Fruit fly (Drosophila melanogaster): ENCODE results near the gene Moca-cyp.

The Moca-cyp gene

DNA sequence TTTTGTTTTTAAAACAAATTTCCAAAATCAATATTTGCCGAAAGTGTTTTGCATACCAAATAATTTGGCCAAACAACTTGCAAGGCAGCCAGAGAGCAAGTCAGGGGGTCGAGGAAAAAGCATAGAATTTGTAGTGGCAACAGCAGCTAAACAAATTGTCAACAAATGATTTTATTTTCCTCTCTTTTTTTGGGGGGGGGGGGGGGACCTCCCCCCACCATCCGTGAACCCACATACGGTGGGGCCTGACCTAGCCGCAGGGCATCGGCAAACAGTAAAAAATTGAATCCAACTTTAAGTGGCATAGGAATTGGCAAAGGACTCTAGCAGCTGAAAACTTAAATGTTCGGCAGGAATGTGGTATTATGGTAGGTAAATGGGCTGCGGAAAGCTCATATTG, 49.7 kb downstream of the Moca-cyp start:
- TF ChIP-seq OdsH (GFP tag; optimal IDR thresholded peaks at IDR 0.05) (no peak), fru (GFP tag; optimal IDR thresholded peaks at IDR 0.05) (no peak), usp (GFP tag; optimal IDR thresholded peaks at IDR 0.05) (no peak), sage (GFP tag; optimal IDR thresholded peaks at IDR 0.05) (no peak), Dfd (GFP tag; optimal IDR thresholded peaks at IDR 0.05) (peak; percentile 77), brk (GFP tag; optimal IDR thresholded peaks at IDR 0.05) (no peak)
